Worm (Caenorhabditis elegans): ENCODE measurements around the gene F54F12.2.
A peak's percentile ranks its signal among the peaks of the same experiment; 100 is the strongest.

ce11 chrIII:13071432-13072259, 31.8 kb downstream of the F54F12.2 start:
- TF ChIP-seq R02D3.7 (tag; optimal IDR thresholded peaks at IDR 0.05) (no peak), unc-62 (GFP tag; optimal IDR thresholded peaks at IDR 0.05) (no peak), ztf-11 (tag; optimal IDR thresholded peaks at IDR 0.05) (no peak), jun-1 (tag; optimal IDR thresholded peaks at IDR 0.05) (no peak), nhr-28 (tag; optimal IDR thresholded peaks at IDR 0.05) (no peak), egl-27 (tag; optimal IDR thresholded peaks at IDR 0.05) (no peak), zag-1 (tag; optimal IDR thresholded peaks at IDR 0.05) (no peak), ZK546.5 (tag; optimal IDR thresholded peaks at IDR 0.05) (no peak), elt-1 (tag; optimal IDR thresholded peaks at IDR 0.05) (no peak), mdl-1 (tag; optimal IDR thresholded peaks at IDR 0.05) (no peak), ama-1 (optimal IDR thresholded peaks at IDR 0.05) (peak; percentile 44), aly-2 (tag; optimal IDR thresholded peaks at IDR 0.05) (no peak), nhr-76 (tag; optimal IDR thresholded peaks at IDR 0.05) (no peak), nhr-25 (tag; optimal IDR thresholded peaks at IDR 0.05) (peak; percentile 3)

All from whole organism, L3 larva.